Fruit fly (Drosophila melanogaster): Measurements from ENCODE around the gene Sos.

Gene Sos

DNA sequence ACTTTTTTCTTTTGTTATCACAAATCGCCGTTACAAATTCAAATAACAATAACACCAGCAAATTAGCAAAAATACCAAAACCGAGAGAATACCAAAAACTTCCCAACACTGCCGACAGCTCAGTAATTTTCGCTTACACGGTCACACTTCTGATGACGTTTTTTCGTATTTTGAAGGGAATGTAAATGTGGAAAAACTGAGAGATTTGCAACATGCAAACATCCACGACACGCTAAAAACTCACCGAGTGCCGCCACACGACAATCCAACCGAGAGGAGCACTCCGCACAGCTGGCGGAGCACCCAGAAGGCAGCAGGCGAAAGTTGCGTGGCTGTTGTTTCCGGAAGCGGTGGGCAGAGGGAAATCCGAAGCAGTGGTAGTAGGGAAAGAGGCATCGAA, 20.2 kb upstream of the Sos start, which contains the start of gene Sec71 (continued):
- TF ChIP-seq Jarid2 (GFP tag; optimal IDR thresholded peaks at IDR 0.05) (no peak), lmd (GFP tag; IDR thresholded peaks at IDR 0.05) (no peak), cato (GFP tag; optimal IDR thresholded peaks at IDR 0.05; ENCODE audit: borderline replicate concordance) (no peak), B-H2 (GFP tag; optimal IDR thresholded peaks at IDR 0.05) (no peak), tx (GFP tag; optimal IDR thresholded peaks at IDR 0.05) (no peak), CG15601 (tag; optimal IDR thresholded peaks at IDR 0.05) (no peak), Lim3 (GFP tag; IDR thresholded peaks at IDR 0.05) (no peak), ttk (GFP tag; IDR thresholded peaks at IDR 0.05) (no peak), cg (GFP tag; optimal IDR thresholded peaks at IDR 0.05) (no peak), bbx (GFP tag; IDR thresholded peaks at IDR 0.05; ENCODE audit: partially characterized antibody) (peak; percentile 30; the same call in 1 of the 2 replicates), CG12744 (GFP tag; optimal IDR thresholded peaks at IDR 0.05) (no peak), CG1647 (GFP tag; optimal IDR thresholded peaks at IDR 0.05) (no peak), CG3726 (GFP tag; IDR thresholded peaks at IDR 0.05) (no peak), Side (GFP tag; optimal IDR thresholded peaks at IDR 0.05) (no peak), CG16863 (GFP tag; optimal IDR thresholded peaks at IDR 0.05) (peak; percentile 3), amos (GFP tag; IDR thresholded peaks at IDR 0.05; ENCODE audit: partially characterized antibody) (no peak), Med (GFP tag) (peak; percentile 85), eyg (GFP tag; optimal IDR thresholded peaks at IDR 0.05) (no peak), Hmx (GFP tag; optimal IDR thresholded peaks at IDR 0.05) (no peak), CG1024 (GFP tag; IDR thresholded peaks at IDR 0.05) (no peak), Hey (tag; optimal IDR thresholded peaks at IDR 0.05) (no peak), YL-1 (GFP tag; optimal IDR thresholded peaks at IDR 0.05) (peak; percentile 86), CG4360 (GFP tag; IDR thresholded peaks at IDR 0.05) (no peak), nerfin-2 (GFP tag; IDR thresholded peaks at IDR 0.05; ENCODE audit: partially characterized antibody) (0 out of 2 replicates have a peak, but pooled peaks have one; percentile 23), yki (optimal IDR thresholded peaks at IDR 0.05) (no peak), ind (GFP tag; optimal IDR thresholded peaks at IDR 0.05) (no peak), ash1 (GFP tag; optimal IDR thresholded peaks at IDR 0.05) (no peak)

DNA sequence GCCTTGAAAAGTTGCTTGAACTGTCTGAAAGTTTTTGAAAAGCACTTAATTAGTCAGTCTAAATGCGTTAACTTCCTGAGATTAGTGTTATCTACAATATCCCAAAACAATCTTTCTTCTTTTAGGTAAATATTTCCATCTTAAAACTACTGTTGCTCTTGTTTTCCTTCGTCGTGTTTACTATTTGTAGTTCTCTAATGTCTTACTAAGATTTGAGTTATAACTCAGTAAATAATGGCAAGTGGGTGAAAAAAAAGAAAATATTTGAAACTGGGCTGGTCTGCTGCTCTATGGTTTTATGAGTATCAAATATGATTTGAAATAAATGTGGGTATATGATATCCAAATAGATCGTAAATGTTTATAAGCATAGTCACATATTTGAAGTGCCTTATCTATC, 12.4 kb upstream of the Sos start:
- TF ChIP-seq wek (GFP tag; optimal IDR thresholded peaks at IDR 0.05), result peak; percentile 8
- TF ChIP-seq CG3281 (GFP tag; optimal IDR thresholded peaks at IDR 0.05), result peak; percentile 12
- TF ChIP-seq CG31365 (tag; optimal IDR thresholded peaks at IDR 0.05), result peak; percentile 13
- no peak for TF ChIP-seq CG11398 (GFP tag; optimal IDR thresholded peaks at IDR 0.05)
- peak; percentile 27 for TF ChIP-seq CG13424 (tag; optimal IDR thresholded peaks at IDR 0.05)
- TF ChIP-seq ftz-f1 (GFP tag; optimal IDR thresholded peaks at IDR 0.05), result no peak
- no peak for TF ChIP-seq CG3726 (GFP tag; IDR thresholded peaks at IDR 0.05)
- TF ChIP-seq CG12299 (tag; optimal IDR thresholded peaks at IDR 0.05), result no peak
- no peak for TF ChIP-seq salm (tag; optimal IDR thresholded peaks at IDR 0.05)
- TF ChIP-seq CG17359 (tag; optimal IDR thresholded peaks at IDR 0.05), result peak; percentile 50
- peak; percentile 11 for TF ChIP-seq CG1233 (GFP tag; optimal IDR thresholded peaks at IDR 0.05)
- TF ChIP-seq CG18599 (GFP tag; optimal IDR thresholded peaks at IDR 0.05), result peak; percentile 23
- no peak for TF ChIP-seq chif (GFP tag; optimal IDR thresholded peaks at IDR 0.05)
- peak; percentile 15 for TF ChIP-seq CG7987 (GFP tag; optimal IDR thresholded peaks at IDR 0.05)
- TF ChIP-seq CrebB (tag; optimal IDR thresholded peaks at IDR 0.05), result peak; percentile 54
- TF ChIP-seq Fer1 (GFP tag; optimal IDR thresholded peaks at IDR 0.05), result peak; percentile 35
- TF ChIP-seq hb (GFP tag; IDR thresholded peaks at IDR 0.05; ENCODE audit: partially characterized antibody), result no peak
- TF ChIP-seq CG17385 (GFP tag; optimal IDR thresholded peaks at IDR 0.05), result peak; percentile 12
- no peak for TF ChIP-seq abd-A (tag; optimal IDR thresholded peaks at IDR 0.05)
- TF ChIP-seq CG13296 (GFP tag; optimal IDR thresholded peaks at IDR 0.05), result peak; percentile 8
- peak; percentile 76 for TF ChIP-seq ATbp (GFP tag; optimal IDR thresholded peaks at IDR 0.05)
- no peak for TF ChIP-seq pzg (GFP tag; optimal IDR thresholded peaks at IDR 0.05)
- peak; percentile 21 for TF ChIP-seq CG3407 (GFP tag; optimal IDR thresholded peaks at IDR 0.05)
